Worm (Caenorhabditis elegans) whole organism, L1 larva: ENCODE measurements around the gene M163.1.

Experiments used
- F16B12.6 ChIP-seq: fragments of 150-350 bp; optimal IDR thresholded peaks from 2 replicates; lab custom pipeline; 2014; ENCODE audit warnings: missing biosample characterization, missing genetic modification characterization
- Y116A8C.19 ChIP-seq: sonication (generic microtip); optimal IDR thresholded peaks from 2 replicates; lab custom pipeline; 2016; ENCODE audit warnings: missing compliant biosample characterization, missing genetic modification characterization, borderline replicate concordance
- aha-1 ChIP-seq: fragments of 150-350 bp; optimal IDR thresholded peaks from 2 replicates; lab custom pipeline; 2014; ENCODE audit warnings: missing biosample characterization, missing genetic modification characterization
- alr-1 ChIP-seq: fragments of 200-800 bp; sonication (Bioruptor generic); optimal IDR thresholded peaks from 2 replicates; lab custom pipeline; 2018; ENCODE audit warnings: borderline replicate concordance, mild to moderate bottlenecking, missing genetic modification characterization, missing compliant biosample characterization
- aly-2 ChIP-seq: fragments of 150-350 bp; optimal IDR thresholded peaks from 2 replicates; lab custom pipeline; 2014; ENCODE audit warnings: missing biosample characterization, missing genetic modification characterization
- blmp-1 ChIP-seq: fragments of 150-350 bp; optimal IDR thresholded peaks from 2 replicates; lab custom pipeline; 2014; ENCODE audit warnings: missing biosample characterization, missing genetic modification characterization
- ceh-63 ChIP-seq: fragments of 200-800 bp; sonication (Bioruptor generic); optimal IDR thresholded peaks from 2 replicates; lab custom pipeline; 2018; ENCODE audit warnings: mild to moderate bottlenecking, missing genetic modification characterization, missing compliant biosample characterization
- ceh-8 ChIP-seq: fragments of 200-800 bp; sonication (Bioruptor generic); optimal IDR thresholded peaks from 2 replicates; lab custom pipeline; 2018; ENCODE audit warnings: mild to moderate bottlenecking, missing genetic modification characterization, moderate library complexity, missing compliant biosample characterization
- ceh-90 ChIP-seq: sonication (generic microtip); optimal IDR thresholded peaks from 2 replicates; lab custom pipeline; 2016; ENCODE audit warnings: missing genetic modification characterization, missing compliant biosample characterization
- ces-1 ChIP-seq: fragments of 150-350 bp; optimal IDR thresholded peaks from 2 replicates; lab custom pipeline; 2014; ENCODE audit warnings: missing biosample characterization, missing genetic modification reagents, missing genetic modification characterization
- dpl-1 ChIP-seq, 3 experiments: fragments of 150-350 bp in 2 of 3; sonication (generic microtip) in 1 of 3; optimal IDR thresholded peaks; 2 replicates each; lab custom pipeline; 2014 to 2017; ENCODE audit warnings: missing biosample characterization in 3 of 3, missing genetic modification characterization in 3 of 3, missing genetic modification reagents in 3 of 3
- dsc-1 ChIP-seq: sonication (generic microtip); optimal IDR thresholded peaks from 2 replicates; lab custom pipeline; 2016; ENCODE audit warnings: mild to moderate bottlenecking, missing genetic modification characterization, missing compliant biosample characterization
- efl-1 ChIP-seq, 4 experiments: fragments of 150-350 bp; optimal IDR thresholded peaks in 3 of 4; peaks in 1 of 4; 1 replicate in 1 of 4; 2 replicates in 3 of 4; lab custom pipeline; 2014; ENCODE audit warnings: missing biosample characterization in 2 of 4, missing genetic modification characterization in 2 of 4, missing genetic modification reagents in 2 of 4
- efl-3 ChIP-seq: fragments of 200-800 bp; sonication (Bioruptor generic); optimal IDR thresholded peaks from 2 replicates; lab custom pipeline; 2018; ENCODE audit warnings: mild to moderate bottlenecking, missing genetic modification characterization, missing compliant biosample characterization
- egl-13 ChIP-seq: sonication (generic microtip); optimal IDR thresholded peaks from 2 replicates; lab custom pipeline; 2016; ENCODE audit warnings: missing genotype, missing genetic modification reagents, missing genetic modification characterization, missing compliant biosample characterization
- elt-2 ChIP-seq: sonication (generic microtip); optimal IDR thresholded peaks from 2 replicates; lab custom pipeline; 2016; ENCODE audit warnings: missing genetic modification characterization, mild to moderate bottlenecking, inconsistent platforms, missing compliant biosample characterization, missing genetic modification reagents
- elt-3 ChIP-seq, 6 experiments: fragments of 150-350 bp in 1 of 6; sonication (generic microtip); optimal IDR thresholded peaks; 2 replicates each; lab custom pipeline; 2017 to 2018; ENCODE audit warnings: missing biosample characterization in 6 of 6, missing genetic modification characterization in 6 of 6, inconsistent platforms in 1 of 6
- ets-5 ChIP-seq: fragments of 200-800 bp; sonication (Bioruptor generic); IDR thresholded peaks from 2 replicates; pipeline ENCODE4 v1.3.6; 2022; ENCODE audit warnings: missing genetic modification characterization, missing compliant biosample characterization
- fkh-10 ChIP-seq: sonication (generic microtip); optimal IDR thresholded peaks from 2 replicates; lab custom pipeline; 2017; ENCODE audit warnings: missing biosample characterization, missing genetic modification reagents, missing genetic modification characterization
- irx-1 ChIP-seq: sonication (generic microtip); optimal IDR thresholded peaks from 2 replicates; lab custom pipeline; 2016; ENCODE audit warnings: missing genetic modification characterization, missing compliant biosample characterization
- isw-1 ChIP-seq: fragments of 200-800 bp; sonication (Bioruptor generic); IDR thresholded peaks from 2 replicates; pipeline ENCODE4 v1.3.6; 2022; ENCODE audit warnings: missing genetic modification characterization, missing compliant biosample characterization
- lin-14 ChIP-seq: fragments of 200-800 bp; sonication (Bioruptor generic); optimal IDR thresholded peaks from 2 replicates; lab custom pipeline; 2018; ENCODE audit warnings: mild to moderate bottlenecking, missing genetic modification characterization, moderate library complexity, missing compliant biosample characterization
- lin-35 ChIP-seq, 2 experiments: fragments of 150-350 bp; optimal IDR thresholded peaks; 2 replicates each; lab custom pipeline; 2014; ENCODE audit warnings: missing biosample characterization in 2 of 2, missing genetic modification characterization in 2 of 2, missing genetic modification reagents in 2 of 2
- lin-39 ChIP-seq: fragments of 150-350 bp; optimal IDR thresholded peaks from 2 replicates; lab custom pipeline; 2014; ENCODE audit warnings: missing biosample characterization, missing genetic modification reagents, missing genetic modification characterization
- lir-3 ChIP-seq: sonication (generic microtip); optimal IDR thresholded peaks from 2 replicates; lab custom pipeline; 2016; ENCODE audit warnings: mild to moderate bottlenecking, missing genetic modification characterization, moderate library complexity, missing compliant biosample characterization; ENCODE audit not compliant: poor library complexity
- lsy-2 ChIP-seq, 2 experiments: fragments of 150-350 bp; optimal IDR thresholded peaks; 2 replicates each; lab custom pipeline; 2014; ENCODE audit warnings: missing biosample characterization in 2 of 2, missing genetic modification characterization in 2 of 2
- mep-1 ChIP-seq: fragments of 150-350 bp; optimal IDR thresholded peaks from 2 replicates; lab custom pipeline; 2014; ENCODE audit warnings: missing biosample characterization, missing genetic modification characterization
- nhr-11 ChIP-seq: fragments of 150-350 bp; optimal IDR thresholded peaks from 2 replicates; lab custom pipeline; 2014; ENCODE audit warnings: missing biosample characterization, missing genetic modification characterization
- nhr-19 ChIP-seq: fragments of 200-800 bp; sonication (Bioruptor generic); conservative IDR thresholded peaks from 2 replicates; pipeline ENCODE4 v1.3.6; 2022; ENCODE audit warnings: missing genetic modification characterization, missing compliant biosample characterization
- nhr-20 ChIP-seq: sonication (generic microtip); optimal IDR thresholded peaks from 2 replicates; lab custom pipeline; 2016; ENCODE audit warnings: mild to moderate bottlenecking, missing genetic modification characterization, missing compliant biosample characterization
- nhr-237 ChIP-seq: fragments of 150-350 bp; optimal IDR thresholded peaks from 2 replicates; lab custom pipeline; 2014; ENCODE audit warnings: missing biosample characterization, missing genetic modification characterization
- nhr-76 ChIP-seq: sonication (generic microtip); optimal IDR thresholded peaks from 2 replicates; lab custom pipeline; 2017; ENCODE audit warnings: missing biosample characterization, missing genetic modification characterization
- nhr-85 ChIP-seq: sonication (generic microtip); peaks from one replicate; lab custom pipeline; 2016; ENCODE audit warnings: missing genetic modification characterization, inconsistent platforms, missing compliant biosample characterization
- pax-3 ChIP-seq: fragments of 200-800 bp; sonication (Bioruptor generic); optimal IDR thresholded peaks from 2 replicates; lab custom pipeline; 2018; ENCODE audit warnings: mild to moderate bottlenecking, missing genetic modification characterization, moderate library complexity, missing compliant biosample characterization
- pqm-1 ChIP-seq: sonication (generic microtip); optimal IDR thresholded peaks from 3 replicates; lab custom pipeline; 2017; ENCODE audit warnings: missing biosample characterization, missing genetic modification characterization
- rnt-1 ChIP-seq: sonication (generic microtip); optimal IDR thresholded peaks from 2 replicates; lab custom pipeline; 2016; ENCODE audit warnings: mild to moderate bottlenecking, missing genetic modification characterization, moderate library complexity, missing compliant biosample characterization
- skn-1 ChIP-seq: fragments of 150-350 bp; optimal IDR thresholded peaks from 2 replicates; lab custom pipeline; 2014; ENCODE audit warnings: missing biosample characterization, missing genetic modification characterization
- snpc-4 ChIP-seq: fragments of 150-350 bp; optimal IDR thresholded peaks from 2 replicates; lab custom pipeline; 2014; ENCODE audit warnings: missing biosample characterization, missing genetic modification characterization
- snu-23 ChIP-seq: sonication (generic microtip); optimal IDR thresholded peaks from 2 replicates; lab custom pipeline; 2016; ENCODE audit warnings: missing genetic modification characterization, missing compliant biosample characterization
- sptf-1 ChIP-seq: fragments of 150-350 bp; optimal IDR thresholded peaks from 2 replicates; lab custom pipeline; 2014; ENCODE audit warnings: missing biosample characterization, missing genetic modification characterization
- swsn-7 ChIP-seq: sonication (generic microtip); optimal IDR thresholded peaks from 2 replicates; lab custom pipeline; 2016; ENCODE audit warnings: missing genetic modification characterization, missing compliant biosample characterization
- tbx-2 ChIP-seq: sonication (generic microtip); optimal IDR thresholded peaks from 2 replicates; lab custom pipeline; 2016; ENCODE audit warnings: missing genetic modification characterization, missing compliant biosample characterization
- unc-86 ChIP-seq: sonication (generic microtip); optimal IDR thresholded peaks from 2 replicates; lab custom pipeline; 2016; ENCODE audit warnings: missing genetic modification characterization, missing compliant biosample characterization
- unc-98 ChIP-seq: fragments of 200-800 bp; sonication (Bioruptor generic); IDR thresholded peaks from 2 replicates; pipeline ENCODE4 v1.3.6; 2022; ENCODE audit warnings: missing genetic modification characterization, missing compliant biosample characterization
- vab-15 ChIP-seq: sonication (generic microtip); optimal IDR thresholded peaks from 2 replicates; lab custom pipeline; 2017; ENCODE audit warnings: missing genotype, mild to moderate bottlenecking, missing genetic modification characterization, missing compliant biosample characterization
- xbp-1 ChIP-seq: sonication (generic microtip); optimal IDR thresholded peaks from 2 replicates; lab custom pipeline; 2016; ENCODE audit warnings: missing genetic modification characterization, missing compliant biosample characterization
- zag-1 ChIP-seq: fragments of 150-350 bp; optimal IDR thresholded peaks from 2 replicates; lab custom pipeline; 2014; ENCODE audit warnings: missing biosample characterization, missing genetic modification characterization
- zip-4 ChIP-seq: fragments of 200-800 bp; sonication (Bioruptor generic); optimal IDR thresholded peaks from 2 replicates; lab custom pipeline; 2018; ENCODE audit warnings: mild to moderate bottlenecking, missing genetic modification characterization, moderate library complexity, missing compliant biosample characterization
- ztf-4 ChIP-seq: fragments of 150-350 bp; optimal IDR thresholded peaks from 2 replicates; lab custom pipeline; 2014; ENCODE audit warnings: missing biosample characterization, missing genetic modification characterization

Gene M163.1

ce11 chrX:14507992-14508391, 4.4 kb upstream of the M163.1 start (continued):
- TF ChIP-seq xbp-1 (tag; lab: Kevin White, UChicago) (peak; percentile 1), dsc-1 (tag; lab: Kevin White, UChicago) (no peak), ceh-90 (tag; lab: Kevin White, UChicago) (no peak), elt-3 (tag; optimal IDR thresholded peaks at IDR 0.05; lab: Kevin White, UChicago) (peak in 5 of 6 experiments; percentile 1 to 83 (median 44)), zip-4 (no peak), vab-15 (tag; lab: Kevin White, UChicago) (no peak), zag-1 (tag; lab: Kevin White, UChicago) (no peak), efl-1 (optimal IDR thresholded peaks at IDR 0.05; lab: Kevin White, UChicago) (no peak), efl-1 (GFP tag; optimal IDR thresholded peaks at IDR 0.05 in 1 of 2; lab: Kevin White, UChicago) (peak in 1 of 2 experiments; percentile 28), snu-23 (GFP tag; lab: Kevin White, UChicago) (peak; percentile 65), lir-3 (tag; lab: Kevin White, UChicago) (no peak), egl-13 (tag; lab: Kevin White, UChicago) (no peak), sptf-1 (tag; lab: Kevin White, UChicago) (no peak), ceh-63 (GFP tag; lab: Kevin White, UChicago) (no peak), Y116A8C.19 (tag; lab: Kevin White, UChicago) (no peak), efl-3 (GFP tag; lab: Kevin White, UChicago) (no peak), aha-1 (tag; lab: Kevin White, UChicago) (no peak), lin-35 (GFP tag; optimal IDR thresholded peaks at IDR 0.05; lab: Kevin White, UChicago) (peak; percentile 12 to 41), rnt-1 (peak; percentile 1), blmp-1 (tag; lab: Kevin White, UChicago) (peak; percentile 90), ets-5 (no peak), unc-98 (GFP tag; lab: Robert Waterston, UW) (no peak), irx-1 (tag; lab: Kevin White, UChicago) (no peak), unc-86 (no peak), F16B12.6 (tag; lab: Kevin White, UChicago) (no peak), fkh-10 (GFP tag; lab: Kevin White, UChicago) (no peak), ceh-8 (no peak), lin-14 (GFP tag; lab: Kevin White, UChicago) (peak; percentile 86), pax-3 (tag; lab: Kevin White, UChicago) (no peak)

- peak; percentile 14 to 42 for TF ChIP-seq lsy-2 (tag; optimal IDR thresholded peaks at IDR 0.05; lab: Kevin White, UChicago)
- peak in 1 of 3 experiments; percentile 10 for TF ChIP-seq dpl-1 (GFP tag; optimal IDR thresholded peaks at IDR 0.05; lab: Kevin White, UChicago)
- peak; percentile 73 for TF ChIP-seq nhr-19 (GFP tag; lab: Robert Waterston, UW)
- peak; percentile 96 for TF ChIP-seq nhr-85 (tag; lab: Kevin White, UChicago)
- TF ChIP-seq efl-1 (optimal IDR thresholded peaks at IDR 0.05; lab: Kevin White, UChicago): peak in 1 of 2 experiments; percentile 10
- TF ChIP-seq efl-1 (GFP tag; optimal IDR thresholded peaks at IDR 0.05 in 1 of 2; lab: Kevin White, UChicago): peak in 1 of 2 experiments; percentile 93
- peak; percentile 35 for TF ChIP-seq irx-1 (tag; lab: Kevin White, UChicago)
- TF ChIP-seq swsn-7 (tag; lab: Kevin White, UChicago): peak; percentile 57
- no peak for TF ChIP-seq nhr-76 (tag; lab: Kevin White, UChicago)
- TF ChIP-seq elt-2 (tag; lab: Kevin White, UChicago): peak; percentile 91
- TF ChIP-seq nhr-237 (tag; lab: Kevin White, UChicago): peak; percentile 54
- TF ChIP-seq unc-86: no peak
- TF ChIP-seq ztf-4: no peak
- TF ChIP-seq pqm-1 (tag; lab: Kevin White, UChicago): peak; percentile 57
- TF ChIP-seq tbx-2: peak; percentile 17
- no peak for TF ChIP-seq lir-3 (tag; lab: Kevin White, UChicago)
- no peak for TF ChIP-seq nhr-11
- TF ChIP-seq ces-1 (GFP tag; lab: Kevin White, UChicago): no peak
- TF ChIP-seq lin-39: no peak
- TF ChIP-seq isw-1: no peak
- peak; percentile 33 for TF ChIP-seq mep-1
- TF ChIP-seq egl-13 (tag; lab: Kevin White, UChicago): no peak
- TF ChIP-seq skn-1 (tag; lab: Kevin White, UChicago): peak; percentile 17
- peak; percentile 91 for TF ChIP-seq lin-14 (GFP tag; lab: Kevin White, UChicago)
- TF ChIP-seq aly-2 (tag; lab: Kevin White, UChicago): no peak
- peak; percentile 79 for TF ChIP-seq nhr-20 (tag; lab: Kevin White, UChicago)
- peak; percentile 71 for TF ChIP-seq snu-23 (GFP tag; lab: Kevin White, UChicago)
- TF ChIP-seq snpc-4: no peak
- TF ChIP-seq alr-1 (tag; lab: Kevin White, UChicago): no peak
- no peak for TF ChIP-seq sptf-1 (tag; lab: Kevin White, UChicago)
These were observed 2.1 kb upstream of the M163.1 start for ce11 chrX:14505578-14506353.
